Fruit fly (Drosophila melanogaster): Measurements from ENCODE around the gene CG8578.

The CG8578 gene

dm6 chrX:15841346-15841745, 2.9 kb upstream of the CG8578 start (continued):
- TF ChIP-seq CG4854 (GFP tag; optimal IDR thresholded peaks at IDR 0.05), result no peak
- no peak for TF ChIP-seq lilli (GFP tag; optimal IDR thresholded peaks at IDR 0.05)
- no peak for TF ChIP-seq oc (tag; optimal IDR thresholded peaks at IDR 0.05)
- TF ChIP-seq C15 (GFP tag; IDR thresholded peaks at IDR 0.05), result no peak
- TF ChIP-seq CG3407 (GFP tag; optimal IDR thresholded peaks at IDR 0.05), result no peak
- peak; percentile 100 for TF ChIP-seq HLH4C (GFP tag; IDR thresholded peaks at IDR 0.05; ENCODE audit: partially characterized antibody)
- TF ChIP-seq p53 (GFP tag; optimal IDR thresholded peaks at IDR 0.05), result no peak
- TF ChIP-seq lmd (GFP tag; IDR thresholded peaks at IDR 0.05), result no peak
- TF ChIP-seq CG2889 (GFP tag; IDR thresholded peaks at IDR 0.05), result no peak
- no peak for TF ChIP-seq lov (optimal IDR thresholded peaks at IDR 0.05)
- TF ChIP-seq lov (GFP tag; IDR thresholded peaks at IDR 0.05), result no peak
- TF ChIP-seq tio (GFP tag; optimal IDR thresholded peaks at IDR 0.05), result no peak
- TF ChIP-seq Stat92E (GFP tag; optimal IDR thresholded peaks at IDR 0.05), result no peak
- TF ChIP-seq CG16813 (GFP tag; IDR thresholded peaks at IDR 0.05; ENCODE audit: partially characterized antibody), result peak; percentile 95
- TF ChIP-seq CG13424 (tag; optimal IDR thresholded peaks at IDR 0.05), result no peak
- no peak for TF ChIP-seq Hand (GFP tag; optimal IDR thresholded peaks at IDR 0.05)
- TF ChIP-seq Dref (GFP tag; IDR thresholded peaks at IDR 0.05), result peak; percentile 37; the same call in 1 of the 2 replicates
- TF ChIP-seq CG3847 (GFP tag; IDR thresholded peaks at IDR 0.05), result no peak
- no peak for TF ChIP-seq Abd-B (GFP tag; optimal IDR thresholded peaks at IDR 0.05)
- no peak for TF ChIP-seq H15 (GFP tag; IDR thresholded peaks at IDR 0.05)
- peak; percentile 90; the same call in 2 of the 3 replicates for TF ChIP-seq zen2 (GFP tag; IDR thresholded peaks at IDR 0.05; ENCODE audit: partially characterized antibody)
- TF ChIP-seq CG11085 (GFP tag; IDR thresholded peaks at IDR 0.05), result no peak
- TF ChIP-seq GATAe (GFP tag; conservative IDR thresholded peaks at IDR 0.05), result no peak
- no peak for TF ChIP-seq Dbx (GFP tag; IDR thresholded peaks at IDR 0.05)
- no peak for TF ChIP-seq trem (tag; optimal IDR thresholded peaks at IDR 0.05)
- TF ChIP-seq ci (GFP tag; IDR thresholded peaks at IDR 0.05), result no peak
- TF ChIP-seq az2 (GFP tag; optimal IDR thresholded peaks at IDR 0.05), result no peak
- no peak for TF ChIP-seq CG5180 (GFP tag; optimal IDR thresholded peaks at IDR 0.05)
- TF ChIP-seq wor (GFP tag; IDR thresholded peaks at IDR 0.05), result no peak
- TF ChIP-seq sens-2 (GFP tag; IDR thresholded peaks at IDR 0.05), result no peak
- TF ChIP-seq NC2β (GFP tag; optimal IDR thresholded peaks at IDR 0.05), result no peak
- no peak for TF ChIP-seq fd96Cb (tag; optimal IDR thresholded peaks at IDR 0.05)
- no peak for TF ChIP-seq pita (GFP tag; optimal IDR thresholded peaks at IDR 0.05)
- no peak for TF ChIP-seq bigmax (GFP tag; optimal IDR thresholded peaks at IDR 0.05)
- TF ChIP-seq CG17328 (GFP tag; IDR thresholded peaks at IDR 0.05), result no peak
- no peak for TF ChIP-seq CG8924 (tag; optimal IDR thresholded peaks at IDR 0.05)
- peak; percentile 76 for TF ChIP-seq Scr (GFP tag; IDR thresholded peaks at IDR 0.05; ENCODE audit: partially characterized antibody)
- TF ChIP-seq CG32772 (GFP tag; IDR thresholded peaks at IDR 0.05), result no peak
- no peak for TF ChIP-seq Deaf1 (tag; optimal IDR thresholded peaks at IDR 0.05)
- TF ChIP-seq CG6175 (GFP tag; IDR thresholded peaks at IDR 0.05), result no peak
- no peak for TF ChIP-seq CG6654 (GFP tag; optimal IDR thresholded peaks at IDR 0.05)
- no peak for TF ChIP-seq Ets65A (GFP tag)
- no peak for TF ChIP-seq fd3F (GFP tag; optimal IDR thresholded peaks at IDR 0.05)
- no peak for TF ChIP-seq en (GFP tag; optimal IDR thresholded peaks at IDR 0.05)
- TF ChIP-seq CG10462 (GFP tag; optimal IDR thresholded peaks at IDR 0.05), result no peak
- no peak for TF ChIP-seq Ptx1 (GFP tag; IDR thresholded peaks at IDR 0.05)
- TF ChIP-seq Gsc (GFP tag; IDR thresholded peaks at IDR 0.05), result no peak
- no peak for TF ChIP-seq CG13894 (tag; optimal IDR thresholded peaks at IDR 0.05)
- TF ChIP-seq Lim3 (GFP tag; IDR thresholded peaks at IDR 0.05), result no peak
- no peak for TF ChIP-seq eyg (GFP tag; optimal IDR thresholded peaks at IDR 0.05)
- TF ChIP-seq E2f2 (GFP tag; IDR thresholded peaks at IDR 0.05), result peak; percentile 72
- TF ChIP-seq org-1 (GFP tag; optimal IDR thresholded peaks at IDR 0.05), result no peak
- no peak for TF ChIP-seq HLHmδ (GFP tag; optimal IDR thresholded peaks at IDR 0.05)

Measured in whole organism, embryonic.